Worm (Caenorhabditis elegans): ENCODE measurements around the gene F33G12.6.

- TF ChIP-seq unc-62 (GFP tag; optimal IDR thresholded peaks at IDR 0.05) (no peak), lin-39 (tag; optimal IDR thresholded peaks at IDR 0.05) (no peak), zip-4 (GFP tag; optimal IDR thresholded peaks at IDR 0.05) (no peak), nhr-12 (tag; optimal IDR thresholded peaks at IDR 0.05) (no peak), nhr-11 (tag; optimal IDR thresholded peaks at IDR 0.05) (no peak), lin-13 (GFP tag; optimal IDR thresholded peaks at IDR 0.05) (no peak), efl-3 (GFP tag; optimal IDR thresholded peaks at IDR 0.05) (no peak), jun-1 (tag; optimal IDR thresholded peaks at IDR 0.05) (no peak), fkh-10 (GFP tag; optimal IDR thresholded peaks at IDR 0.05) (no peak), nhr-77 (tag; optimal IDR thresholded peaks at IDR 0.05) (no peak), aly-2 (tag; optimal IDR thresholded peaks at IDR 0.05) (no peak), lsy-2 (tag; optimal IDR thresholded peaks at IDR 0.05) (no peak), fos-1 (tag; optimal IDR thresholded peaks at IDR 0.05) (no peak)
These were observed 21.6 kb downstream of the F33G12.6 start, which contains the start of gene C27A2.7 for ce11 chrII:5071265-5071664.

All from whole organism, L1 larva.